Worm (Caenorhabditis elegans): ENCODE data around the gene lov-1.

- TF ChIP-seq jun-1 (tag; optimal IDR thresholded peaks at IDR 0.05): no peak
- no peak for TF ChIP-seq nhr-28 (tag; optimal IDR thresholded peaks at IDR 0.05)
- TF ChIP-seq nhr-11 (tag; optimal IDR thresholded peaks at IDR 0.05): no peak
- no peak for TF ChIP-seq ztf-11 (tag; optimal IDR thresholded peaks at IDR 0.05)
- TF ChIP-seq egl-27 (tag; optimal IDR thresholded peaks at IDR 0.05): no peak
Observed at ce11 chrII:10162785-10163184, 41.2 kb upstream of the lov-1 start.
